Worm (Caenorhabditis elegans) whole organism, late embryonic: Measurements from ENCODE around the gene Y71H2AM.6.

ENCODE experiments used
- ahr-1 ChIP-seq: sonication (generic microtip); optimal IDR thresholded peaks from 2 replicates; lab custom pipeline; 2016; ENCODE audit warnings: missing genetic modification characterization, missing compliant biosample characterization
- nhr-11 ChIP-seq: fragments of 150-350 bp; optimal IDR thresholded peaks from 2 replicates; lab custom pipeline; 2014; ENCODE audit warnings: missing biosample characterization, missing genetic modification characterization
- odd-2 ChIP-seq: sonication (generic microtip); optimal IDR thresholded peaks from 2 replicates; lab custom pipeline; 2017; ENCODE audit warnings: antibody characterized with exemption, mild to moderate bottlenecking, missing genetic modification characterization, missing compliant biosample characterization
- pqm-1 ChIP-seq: sonication (generic microtip); optimal IDR thresholded peaks from 2 replicates; lab custom pipeline; 2016; ENCODE audit warnings: missing genetic modification characterization, missing compliant biosample characterization
- syd-9 ChIP-seq: sonication (generic microtip); optimal IDR thresholded peaks from 2 replicates; lab custom pipeline; 2016; ENCODE audit warnings: mild to moderate bottlenecking, missing genetic modification characterization, moderate library complexity, missing compliant biosample characterization

DNA sequence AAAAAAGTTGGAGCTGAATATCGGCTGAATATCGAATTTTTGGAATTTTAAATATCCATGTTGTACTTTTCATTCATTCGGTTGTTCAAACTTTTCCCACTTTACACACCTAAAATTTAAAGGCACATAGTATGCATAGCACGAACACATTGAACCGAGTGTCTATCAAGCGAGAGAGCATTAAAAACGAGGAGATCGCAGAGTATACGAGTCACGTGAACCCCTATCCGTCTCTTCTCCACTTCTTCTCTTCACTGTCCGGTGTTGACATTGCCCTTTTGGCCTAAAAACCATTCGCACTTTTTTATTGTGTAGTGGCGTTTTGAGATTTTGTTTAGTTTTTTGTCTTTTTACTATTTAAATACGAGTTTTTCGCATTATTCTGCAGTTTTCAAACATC, 23.6 kb downstream of the Y71H2AM.6 start:
- TF ChIP-seq ahr-1 (tag; lab: Kevin White, UChicago) (no peak), odd-2 (tag; lab: Kevin White, UChicago) (no peak), pqm-1 (no peak), syd-9 (no peak), nhr-11 (tag; lab: Kevin White, UChicago) (no peak)
